Worm (Caenorhabditis elegans): ENCODE data around the gene fbxb-84.
"Not testable (repeated sequence)": the region's sequence is repeated elsewhere in the genome, so short reads cannot be mapped to it uniquely, and the experiment has no call there.

Gene fbxb-84

DNA sequence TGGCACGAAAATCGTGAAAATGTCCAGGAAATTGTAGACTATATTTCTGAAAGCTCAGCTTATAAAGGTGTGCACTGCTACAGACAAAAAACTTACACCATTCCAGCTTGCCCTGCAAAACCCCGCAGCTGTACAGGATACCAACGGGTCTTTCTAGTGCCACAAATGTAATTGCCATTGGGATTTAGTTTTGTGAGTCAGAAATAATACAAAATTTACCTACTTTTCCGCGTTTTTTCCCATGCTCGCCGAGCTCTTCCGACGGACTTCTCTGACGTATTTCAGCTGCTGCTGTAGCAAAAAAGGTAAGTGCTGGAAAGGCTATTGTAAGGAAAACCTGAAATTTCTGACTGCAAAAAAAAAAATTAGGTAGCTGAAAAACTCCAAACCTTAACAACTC, 49.3 kb downstream of the fbxb-84 start, which contains the start of gene C29F9.8:
Gene C29F9.8, minus strand, starts transcription at position 101 of the 400 bp plus-strand sequence.
- TF ChIP-seq ztf-11 (tag; optimal IDR thresholded peaks at IDR 0.05); mls-2 (tag; optimal IDR thresholded peaks at IDR 0.05); unc-62 (GFP tag; optimal IDR thresholded peaks at IDR 0.05): not testable (repeated sequence)

DNA sequence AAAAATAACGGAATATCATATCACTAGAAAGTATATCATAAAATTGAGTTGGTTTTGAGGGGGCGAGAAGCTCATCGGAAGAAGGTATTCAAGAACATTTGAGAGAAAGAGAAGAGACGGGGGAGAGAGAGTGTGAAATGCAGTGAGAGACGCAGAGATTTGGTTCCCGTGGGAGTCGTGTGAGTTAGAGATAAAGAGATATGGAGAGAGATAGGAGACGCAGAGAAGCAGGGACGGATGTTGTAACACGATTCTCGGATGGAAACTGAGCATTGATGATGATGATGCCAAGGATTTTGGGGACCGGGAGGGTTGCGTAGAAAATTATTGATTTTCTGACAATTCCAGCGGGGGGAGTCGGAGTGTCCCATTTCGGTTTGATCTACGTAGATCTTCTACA, 50.1 kb downstream of the fbxb-84 start:
- TF ChIP-seq nhr-2 (tag; optimal IDR thresholded peaks at IDR 0.05) (no peak), unc-39 (tag; optimal IDR thresholded peaks at IDR 0.05) (no peak), snpc-4 (tag; optimal IDR thresholded peaks at IDR 0.05) (no peak), nhr-76 (tag; optimal IDR thresholded peaks at IDR 0.05) (no peak), nhr-237 (tag; optimal IDR thresholded peaks at IDR 0.05) (no peak), tbx-8 (GFP tag; optimal IDR thresholded peaks at IDR 0.05) (no peak), ces-1 (GFP tag; optimal IDR thresholded peaks at IDR 0.05) (peak; percentile 58), drap-1 (GFP tag; optimal IDR thresholded peaks at IDR 0.05) (no peak), elt-3 (tag; optimal IDR thresholded peaks at IDR 0.05) (no peak), bed-3 (GFP tag; optimal IDR thresholded peaks at IDR 0.05) (no peak), M03D4.4 (tag; optimal IDR thresholded peaks at IDR 0.05) (no peak), mep-1 (tag; optimal IDR thresholded peaks at IDR 0.05) (peak; percentile 17), lsy-2 (tag; optimal IDR thresholded peaks at IDR 0.05) (no peak), flh-1 (GFP tag; optimal IDR thresholded peaks at IDR 0.05) (no peak), unc-62 (GFP tag; optimal IDR thresholded peaks at IDR 0.05) (no peak), sptf-1 (tag; optimal IDR thresholded peaks at IDR 0.05) (peak; percentile 31), blmp-1 (tag; optimal IDR thresholded peaks at IDR 0.05) (no peak), nhr-28 (tag; optimal IDR thresholded peaks at IDR 0.05) (no peak), hlh-1 (tag; optimal IDR thresholded peaks at IDR 0.05) (peak; percentile 7), pha-4 (tag; optimal IDR thresholded peaks at IDR 0.05) (peak; percentile 3), elt-1 (tag; optimal IDR thresholded peaks at IDR 0.05; ENCODE audit: borderline replicate concordance, insufficient read depth) (no peak), cnd-1 (tag; optimal IDR thresholded peaks at IDR 0.05) (no peak), ztf-11 (tag; optimal IDR thresholded peaks at IDR 0.05) (no peak), nhr-12 (tag; optimal IDR thresholded peaks at IDR 0.05) (no peak), sem-2 (GFP tag; optimal IDR thresholded peaks at IDR 0.05) (no peak), mab-5 (tag; optimal IDR thresholded peaks at IDR 0.05) (no peak), lin-13 (tag; optimal IDR thresholded peaks at IDR 0.05) (no peak), ham-2 (GFP tag; optimal IDR thresholded peaks at IDR 0.05) (no peak), zip-8 (tag; optimal IDR thresholded peaks at IDR 0.05) (no peak), ceh-43 (GFP tag; optimal IDR thresholded peaks at IDR 0.05) (no peak), mls-2 (tag; optimal IDR thresholded peaks at IDR 0.05) (no peak), unc-120 (tag; optimal IDR thresholded peaks at IDR 0.05; ENCODE audit: poor library complexity, severe bottlenecking) (peak; percentile 30), lin-32 (GFP tag; optimal IDR thresholded peaks at IDR 0.05) (no peak), ceh-39 (tag; optimal IDR thresholded peaks at IDR 0.05) (no peak), ceh-83 (GFP tag; optimal IDR thresholded peaks at IDR 0.05) (no peak)
